Worm (Caenorhabditis elegans): ENCODE data around the gene Y26G10.6.

- no peak for TF ChIP-seq ztf-11 (tag; optimal IDR thresholded peaks at IDR 0.05)
- no peak for TF ChIP-seq rbr-2 (tag; optimal IDR thresholded peaks at IDR 0.05)
- TF ChIP-seq zip-11 (GFP tag; IDR thresholded peaks at IDR 0.05) = no peak
- no peak for TF ChIP-seq ctbp-1 (GFP tag; IDR thresholded peaks at IDR 0.05)
- TF ChIP-seq madf-9 (GFP tag; conservative IDR thresholded peaks at IDR 0.05) = no peak
- no peak for TF ChIP-seq F49E8.2 (tag; optimal IDR thresholded peaks at IDR 0.05; ENCODE audit: borderline replicate concordance)
- TF ChIP-seq lir-3 (tag; optimal IDR thresholded peaks at IDR 0.05) = no peak
Observed at ce11 chrV:17700728-17701262, 1.0 kb downstream of the Y26G10.6 start, which contains the start of the genes Y26G10.5 and srh-32.
